Fruit fly (Drosophila melanogaster) whole organism, embryonic: ENCODE data around the gene Rchy1.

Source experiments
- Asciz ChIP-seq: fragments of 200-800 bp; sonication (Bioruptor generic); optimal IDR thresholded peaks from 2 replicates; lab custom pipeline; 2017; ENCODE audit warnings: missing biosample characterization, mild to moderate bottlenecking, missing genetic modification characterization, missing genetic modification reagents
- Awh ChIP-seq: fragments of 200-800 bp; sonication (Bioruptor generic); IDR thresholded peaks from 2 replicates; pipeline ENCODE4, ENCODE4 v1.3.6; 2022; ENCODE audit warnings: missing biosample characterization, missing genetic modification characterization
- BEAF-32 ChIP-seq: fragments of 200-800 bp; sonication (Bioruptor generic); optimal IDR thresholded peaks from 3 replicates; lab custom pipeline; 2017; ENCODE audit warnings: missing biosample characterization, missing genetic modification characterization, mild to moderate bottlenecking, moderate library complexity, missing genetic modification reagents
- Bgb ChIP-seq: fragments of 200-800 bp; sonication (Bioruptor generic); IDR thresholded peaks from 2 replicates; pipeline ENCODE4 v1.3.6; 2022; ENCODE audit warnings: missing biosample characterization, missing genetic modification characterization; ENCODE audit not compliant: partially characterized antibody
- Bteb2 ChIP-seq: fragments of 200-800 bp; sonication (Bioruptor generic); optimal IDR thresholded peaks from 2 replicates; lab custom pipeline; 2016; ENCODE audit warnings: missing biosample characterization, missing genetic modification characterization
- CG10543 ChIP-seq: fragments of 200-800 bp; sonication (Bioruptor generic); optimal IDR thresholded peaks from 3 replicates; lab custom pipeline; 2017; ENCODE audit warnings: missing biosample characterization, mild to moderate bottlenecking, missing genetic modification characterization, moderate library complexity
- CG12299 ChIP-seq: fragments of 200-800 bp; sonication (Bioruptor generic); optimal IDR thresholded peaks from 2 replicates; lab custom pipeline; 2018; ENCODE audit warnings: missing biosample characterization, mild to moderate bottlenecking, missing genetic modification characterization
- CG1233 ChIP-seq: fragments of 200-800 bp; sonication (Bioruptor generic); optimal IDR thresholded peaks from 4 replicates; lab custom pipeline; 2018; ENCODE audit warnings: missing biosample characterization, mild to moderate bottlenecking, missing genetic modification characterization
- CG12659 ChIP-seq: fragments of 200-800 bp; sonication (Bioruptor generic); optimal IDR thresholded peaks from 3 replicates; lab custom pipeline; 2017; ENCODE audit warnings: mild to moderate bottlenecking, missing biosample characterization, missing genetic modification reagents, missing genetic modification characterization
- CG15479 ChIP-seq: fragments of 200-800 bp; sonication (Bioruptor generic); optimal IDR thresholded peaks from 3 replicates; lab custom pipeline; 2019; ENCODE audit warnings: missing biosample characterization, mild to moderate bottlenecking, missing genetic modification characterization, moderate library complexity
- CG1603 ChIP-seq: fragments of 200-800 bp; sonication (Bioruptor generic); optimal IDR thresholded peaks from 2 replicates; lab custom pipeline; 2019; ENCODE audit warnings: missing biosample characterization, mild to moderate bottlenecking, missing genetic modification characterization, moderate library complexity
- CG16863 ChIP-seq: fragments of 200-800 bp; sonication (Bioruptor generic); optimal IDR thresholded peaks from 3 replicates; lab custom pipeline; 2016; ENCODE audit warnings: missing biosample characterization, missing genetic modification characterization
- CG32532 ChIP-seq: fragments of 200-800 bp; sonication (Bioruptor generic); IDR thresholded peaks from 2 replicates; pipeline ENCODE4 v1.3.6; 2022; ENCODE audit warnings: missing biosample characterization, missing genetic modification characterization
- CG7987 ChIP-seq: fragments of 200-800 bp; sonication (Bioruptor generic); optimal IDR thresholded peaks from 2 replicates; lab custom pipeline; 2018; ENCODE audit warnings: missing biosample characterization, mild to moderate bottlenecking, missing genetic modification characterization, moderate library complexity
- CG8281 ChIP-seq: fragments of 200-800 bp; sonication (Bioruptor generic); optimal IDR thresholded peaks from 2 replicates; lab custom pipeline; 2018; ENCODE audit warnings: missing biosample characterization, mild to moderate bottlenecking, missing genetic modification characterization, moderate library complexity
- CG8359 ChIP-seq: fragments of 200-800 bp; sonication (Bioruptor generic); optimal IDR thresholded peaks from 2 replicates; lab custom pipeline; 2017; ENCODE audit warnings: missing biosample characterization, mild to moderate bottlenecking, missing genetic modification characterization, borderline replicate concordance
- CG9876 ChIP-seq: fragments of 200-800 bp; sonication (Bioruptor generic); optimal IDR thresholded peaks from 2 replicates; lab custom pipeline; 2016; ENCODE audit warnings: missing biosample characterization, missing genetic modification characterization
- CG9932 ChIP-seq: fragments of 200-800 bp; sonication (Bioruptor generic); IDR thresholded peaks from 2 replicates; pipeline ENCODE4 v1.3.6; 2022; ENCODE audit warnings: missing biosample characterization, missing genetic modification characterization
- CHES-1-like ChIP-seq: fragments of 200-800 bp; sonication (Bioruptor generic); optimal IDR thresholded peaks from 2 replicates; lab custom pipeline; 2016; ENCODE audit warnings: missing biosample characterization, missing genetic modification characterization
- CkIIα-i1 ChIP-seq: fragments of 200-800 bp; sonication (Bioruptor generic); IDR thresholded peaks from 2 replicates; pipeline ENCODE4 v1.3.6; 2022; ENCODE audit warnings: missing biosample characterization, missing genetic modification characterization
- CoRest ChIP-seq: fragments of 200-800 bp; sonication (Bioruptor generic); optimal IDR thresholded peaks from 3 replicates; lab custom pipeline; 2018; ENCODE audit warnings: missing biosample characterization, mild to moderate bottlenecking, missing genetic modification characterization, moderate library complexity
- Eip74EF ChIP-seq, 2 experiments: fragments of 200-800 bp in 1 of 2; fragments of >200 bp in 1 of 2; sonication (Bioruptor generic) in 1 of 2; optimal IDR thresholded peaks; 2 replicates each; lab custom pipeline; 2017 to 2019; ENCODE audit warnings: missing biosample characterization in 2 of 2, missing genetic modification characterization in 2 of 2, mild to moderate bottlenecking in 1 of 2, moderate library complexity in 1 of 2
- Fer1 ChIP-seq: fragments of 200-800 bp; sonication (Bioruptor generic); optimal IDR thresholded peaks from 2 replicates; lab custom pipeline; 2017; ENCODE audit warnings: missing biosample characterization, mild to moderate bottlenecking, missing genetic modification characterization
- HLHmδ ChIP-seq: fragments of 200-800 bp; sonication (Bioruptor generic); optimal IDR thresholded peaks from 2 replicates; lab custom pipeline; 2018; ENCODE audit warnings: missing biosample characterization, mild to moderate bottlenecking, missing genetic modification characterization, moderate library complexity
- HmgZ ChIP-seq: fragments of 200-800 bp; sonication (Bioruptor generic); optimal IDR thresholded peaks from 2 replicates; lab custom pipeline; 2018; ENCODE audit warnings: missing biosample characterization, mild to moderate bottlenecking, missing genetic modification characterization
- Hr51 ChIP-seq, 2 experiments: fragments of 200-800 bp; sonication (Bioruptor generic); optimal IDR thresholded peaks; 2 replicates in 1 of 2; 3 replicates in 1 of 2; lab custom pipeline; 2016 to 2018; ENCODE audit warnings: missing biosample characterization in 2 of 2, missing genetic modification characterization in 2 of 2, mild to moderate bottlenecking in 1 of 2, moderate library complexity in 1 of 2
- Mad ChIP-seq: fragments of 200-800 bp; sonication (Bioruptor generic); optimal IDR thresholded peaks from 2 replicates; lab custom pipeline; 2016; ENCODE audit warnings: missing biosample characterization, missing genetic modification characterization
- Mes4 ChIP-seq: fragments of 200-800 bp; sonication (Bioruptor generic); optimal IDR thresholded peaks from 2 replicates; lab custom pipeline; 2016; ENCODE audit warnings: missing biosample characterization, missing genetic modification characterization
- Poxn ChIP-seq: fragments of 200-800 bp; sonication (Bioruptor generic); IDR thresholded peaks from 2 replicates; pipeline ENCODE4 v1.3.6; 2022; ENCODE audit warnings: missing biosample characterization, missing genetic modification characterization
- Stat92E ChIP-seq, 3 experiments: fragments of >200 bp in 2 of 3; fragments of 200-800 bp in 1 of 3; sonication (Bioruptor generic) in 1 of 3; optimal IDR thresholded peaks; 2 replicates each; lab custom pipeline; 2017 to 2019; ENCODE audit warnings: missing biosample characterization in 3 of 3, missing genetic modification characterization in 3 of 3, mild to moderate bottlenecking in 1 of 3, moderate library complexity in 1 of 3
- az2 ChIP-seq: fragments of 200-800 bp; sonication (Bioruptor generic); optimal IDR thresholded peaks from 3 replicates; lab custom pipeline; 2016; ENCODE audit warnings: missing biosample characterization, missing genetic modification characterization
- btn ChIP-seq: fragments of 200-800 bp; sonication (Bioruptor generic); optimal IDR thresholded peaks from 2 replicates; lab custom pipeline; 2016; ENCODE audit warnings: missing biosample characterization, missing genetic modification characterization
- cas ChIP-seq: fragments of 200-800 bp; sonication (Bioruptor generic); IDR thresholded peaks from 2 replicates; pipeline ENCODE4 v1.3.6; 2022; ENCODE audit warnings: missing biosample characterization, missing genetic modification characterization
- crc ChIP-seq: fragments of 200-800 bp; sonication (Bioruptor generic); optimal IDR thresholded peaks from 2 replicates; lab custom pipeline; 2016; ENCODE audit warnings: missing biosample characterization, missing genetic modification characterization
- crol ChIP-seq: fragments of 200-800 bp; sonication (Bioruptor generic); IDR thresholded peaks from 2 replicates; pipeline ENCODE4 v1.3.6; 2022; ENCODE audit warnings: missing biosample characterization, missing genetic modification characterization
- disco-r ChIP-seq: fragments of 200-800 bp; sonication (Bioruptor generic); optimal IDR thresholded peaks from 2 replicates; lab custom pipeline; 2016; ENCODE audit warnings: missing biosample characterization, missing genetic modification characterization
- esg ChIP-seq: fragments of 200-800 bp; sonication (Bioruptor generic); conservative IDR thresholded peaks from 2 replicates; pipeline ENCODE4 v1.3.6; 2022; ENCODE audit warnings: missing biosample characterization, missing genetic modification characterization
- ftz-f1 ChIP-seq: fragments of 200-800 bp; sonication (Bioruptor generic); optimal IDR thresholded peaks from 2 replicates; lab custom pipeline; 2016; ENCODE audit warnings: missing biosample characterization, missing genetic modification characterization
- lola ChIP-seq, 3 experiments: fragments of >200 bp in 2 of 3; fragments of 200-800 bp in 1 of 3; sonication (Bioruptor generic) in 1 of 3; optimal IDR thresholded peaks; 2 replicates each; lab custom pipeline; 2017 to 2019; ENCODE audit warnings: missing biosample characterization in 3 of 3, missing genetic modification characterization in 3 of 3, mild to moderate bottlenecking in 1 of 3, moderate library complexity in 1 of 3
- lov ChIP-seq, 2 experiments: fragments of 200-800 bp in 1 of 2; fragments of >200 bp in 1 of 2; sonication (Bioruptor generic) in 1 of 2; IDR thresholded peaks in 1 of 2; optimal IDR thresholded peaks in 1 of 2; 2 replicates in 1 of 2; 3 replicates in 1 of 2; pipeline versions ENCODE4 v1.3.6 to Lab custom; 2017 to 2022; ENCODE audit warnings: missing biosample characterization in 1 of 2, missing genetic modification characterization in 1 of 2
- otp ChIP-seq: fragments of 200-800 bp; sonication (Bioruptor generic); IDR thresholded peaks from 3 replicates; pipeline ENCODE4, ENCODE4 v1.3.6; 2022; ENCODE audit warnings: missing biosample characterization, missing genetic modification characterization
- pfk ChIP-seq: fragments of 200-800 bp; sonication (Bioruptor generic); optimal IDR thresholded peaks from 2 replicates; lab custom pipeline; 2018; ENCODE audit warnings: missing biosample characterization, mild to moderate bottlenecking, missing genetic modification characterization, moderate library complexity
- prd ChIP-seq, 3 experiments: fragments of >200 bp in 2 of 3; fragments of 200-800 bp in 1 of 3; sonication (Bioruptor generic) in 1 of 3; optimal IDR thresholded peaks in 2 of 3; IDR thresholded peaks in 1 of 3; 2 replicates in 2 of 3; 3 replicates in 1 of 3; pipeline versions ENCODE4 v1.3.6 to Lab custom; 2017 to 2022; ENCODE audit warnings: missing biosample characterization in 1 of 3, missing genetic modification characterization in 1 of 3
- sens-2 ChIP-seq: fragments of 200-800 bp; sonication (Bioruptor generic); IDR thresholded peaks from 2 replicates; pipeline ENCODE4 v1.3.6; 2022; ENCODE audit warnings: missing biosample characterization, missing genetic modification characterization
- sob ChIP-seq: fragments of 200-800 bp; sonication (Bioruptor generic); IDR thresholded peaks from 2 replicates; pipeline ENCODE4 v1.3.6; 2022; ENCODE audit warnings: missing biosample characterization, missing genetic modification characterization
- tgo ChIP-seq: fragments of 200-800 bp; sonication (Bioruptor generic); IDR thresholded peaks from 3 replicates; pipeline ENCODE4 v1.3.6; 2022; ENCODE audit warnings: missing biosample characterization, missing genetic modification characterization
- z ChIP-seq: fragments of 200-800 bp; sonication (Bioruptor generic); IDR thresholded peaks from 3 replicates; pipeline ENCODE4 v1.3.6; 2022; ENCODE audit warnings: missing biosample characterization, missing genetic modification characterization
- zfh1 ChIP-seq: fragments of 200-800 bp; sonication (Bioruptor generic); IDR thresholded peaks from 3 replicates; pipeline ENCODE4 v1.3.6; 2022; ENCODE audit warnings: missing biosample characterization, missing genetic modification characterization

Gene Rchy1

dm6 chr2L:6488676-6489140 lies 23.2 kb upstream of the Rchy1 start, which contains the start of the genes KFase and epsilonCOP (continued):
- TF ChIP-seq CG8359 (GFP tag; lab: Kevin White, UChicago), result no peak
- TF ChIP-seq lov (optimal IDR thresholded peaks at IDR 0.05; lab: Kevin White, UChicago), result no peak
- TF ChIP-seq lov (GFP tag; IDR thresholded peaks at IDR 0.05; lab: Robert Waterston, UW), result no peak
- no peak for TF ChIP-seq btn
- no peak for TF ChIP-seq Poxn (GFP tag; lab: Robert Waterston, UW)
- TF ChIP-seq HLHmδ (GFP tag; lab: Kevin White, UChicago), result no peak
- TF ChIP-seq az2 (GFP tag; lab: Kevin White, UChicago), result peak; percentile 14
- TF ChIP-seq Fer1 (GFP tag; lab: Kevin White, UChicago), result peak; percentile 74
- TF ChIP-seq CG1603 (tag; lab: Kevin White, UChicago), result peak; percentile 22
- peak; percentile 48 for TF ChIP-seq disco-r (GFP tag; lab: Kevin White, UChicago)
- peak; percentile 45 for TF ChIP-seq CG16863 (GFP tag; lab: Kevin White, UChicago)
- TF ChIP-seq esg (GFP tag; lab: Robert Waterston, UW), result no peak
- TF ChIP-seq crol (GFP tag; lab: Robert Waterston, UW), result no peak
- no peak for TF ChIP-seq cas (GFP tag; lab: Robert Waterston, UW)
- peak; percentile 89 for TF ChIP-seq CG12659
- TF ChIP-seq z (GFP tag; lab: Robert Waterston, UW), result no peak
- TF ChIP-seq HmgZ (tag; lab: Kevin White, UChicago), result peak; percentile 45
- TF ChIP-seq Bteb2 (GFP tag; lab: Kevin White, UChicago), result peak; percentile 76
- peak; percentile 78 for TF ChIP-seq Bgb (GFP tag; lab: Robert Waterston, UW)
- TF ChIP-seq ftz-f1 (GFP tag; lab: Kevin White, UChicago), result no peak
- TF ChIP-seq CG12299 (tag; lab: Kevin White, UChicago), result peak; percentile 49
- TF ChIP-seq zfh1, result no peak
- TF ChIP-seq Hr51 (GFP tag; optimal IDR thresholded peaks at IDR 0.05; lab: Kevin White, UChicago), result peak; percentile 56 to 61
- peak; percentile 40 for TF ChIP-seq CG9876 (GFP tag; lab: Kevin White, UChicago)
- TF ChIP-seq CG15479 (GFP tag; lab: Kevin White, UChicago), result no peak
- peak in 1 of 3 experiments; percentile 38 for TF ChIP-seq lola (GFP tag; optimal IDR thresholded peaks at IDR 0.05; lab: Kevin White, UChicago)
- TF ChIP-seq CG7987 (GFP tag; lab: Kevin White, UChicago), result peak; percentile 43
- TF ChIP-seq Asciz (GFP tag; lab: Kevin White, UChicago), result peak; percentile 10
- TF ChIP-seq Eip74EF (GFP tag; optimal IDR thresholded peaks at IDR 0.05; lab: Kevin White, UChicago), result peak in 1 of 2 experiments; percentile 57
- no peak for TF ChIP-seq Awh (GFP tag; lab: Robert Waterston, UW)
- TF ChIP-seq CG8281 (tag; lab: Kevin White, UChicago), result no peak
- TF ChIP-seq CG1233, result peak; percentile 33
- TF ChIP-seq CG10543 (GFP tag; lab: Kevin White, UChicago), result peak; percentile 59
- TF ChIP-seq CG32532 (GFP tag; lab: Robert Waterston, UW), result peak; percentile 56; the same call in 1 of the 2 replicates
- TF ChIP-seq tgo (GFP tag; lab: Robert Waterston, UW), result peak; percentile 56; the same call in 2 of the 3 replicates
- TF ChIP-seq crc (GFP tag; lab: Kevin White, UChicago), result peak; percentile 8
- no peak for TF ChIP-seq Stat92E (GFP tag; optimal IDR thresholded peaks at IDR 0.05; lab: Kevin White, UChicago)
- TF ChIP-seq CG9932 (GFP tag; lab: Robert Waterston, UW), result peak; percentile 59
- no peak for TF ChIP-seq sens-2
- no peak for TF ChIP-seq pfk (GFP tag; lab: Kevin White, UChicago)
- TF ChIP-seq CoRest (tag; lab: Kevin White, UChicago), result peak; percentile 80
- peak; percentile 37 for TF ChIP-seq Mad (GFP tag; lab: Kevin White, UChicago)
- TF ChIP-seq BEAF-32 (GFP tag; lab: Kevin White, UChicago), result peak; percentile 65
- TF ChIP-seq prd (optimal IDR thresholded peaks at IDR 0.05; lab: Kevin White, UChicago), result no peak
- TF ChIP-seq prd (GFP tag; IDR thresholded peaks at IDR 0.05; lab: Robert Waterston, UW), result peak; percentile 41; the same call in 1 of the 3 replicates
- no peak for TF ChIP-seq otp
- no peak for TF ChIP-seq CkIIα-i1 (GFP tag; lab: Robert Waterston, UW)
- TF ChIP-seq sob, result peak; percentile 74
- TF ChIP-seq Mes4 (GFP tag; lab: Kevin White, UChicago), result peak; percentile 52
- peak; percentile 62 for TF ChIP-seq CHES-1-like (GFP tag; lab: Kevin White, UChicago)
